Worm (Caenorhabditis elegans) whole organism, early embryonic: ENCODE measurements around the gene C35D10.12.

Experiments used
- F13C5.2 ChIP-seq: sonication (generic microtip); optimal IDR thresholded peaks from 2 replicates; lab custom pipeline; 2017; ENCODE audit warnings: mild to moderate bottlenecking, missing genetic modification characterization, inconsistent platforms, missing compliant biosample characterization
- ama-1 ChIP-seq: fragments of 150-350 bp; optimal IDR thresholded peaks from 2 replicates; lab custom pipeline; 2014
- ceh-36 ChIP-seq: sonication (generic microtip); optimal IDR thresholded peaks from 2 replicates; lab custom pipeline; 2016; ENCODE audit warnings: missing genetic modification characterization, inconsistent platforms, missing compliant biosample characterization
- ets-7 ChIP-seq: sonication (generic microtip); optimal IDR thresholded peaks from 2 replicates; lab custom pipeline; 2016; ENCODE audit warnings: missing genotype, missing genetic modification characterization, missing compliant biosample characterization
- flt-1 ChIP-seq: fragments of 200-800 bp; sonication (Bioruptor generic); IDR thresholded peaks from 2 replicates; pipeline ENCODE4 v1.3.6; 2022; ENCODE audit warnings: missing genetic modification characterization, missing compliant biosample characterization
- hmg-4 ChIP-seq: fragments of 200-800 bp; sonication (Bioruptor generic); optimal IDR thresholded peaks from 2 replicates; lab custom pipeline; 2018; ENCODE audit warnings: mild to moderate bottlenecking, missing genetic modification characterization, missing compliant biosample characterization
- pes-1 ChIP-seq: fragments of 200-800 bp; sonication (Bioruptor generic); IDR thresholded peaks from 2 replicates; pipeline ENCODE4 v1.3.6; 2022; ENCODE audit warnings: missing genetic modification reagents, missing genetic modification characterization, missing compliant biosample characterization
- scrt-1 ChIP-seq: fragments of 200-800 bp; sonication (Bioruptor generic); IDR thresholded peaks from 2 replicates; pipeline ENCODE4 v1.3.6; 2022; ENCODE audit warnings: missing genetic modification characterization, missing compliant biosample characterization
- tbx-11 ChIP-seq: fragments of 200-800 bp; sonication (Bioruptor generic); IDR thresholded peaks from 2 replicates; pipeline ENCODE4 v1.3.6; 2022; ENCODE audit warnings: missing genetic modification characterization, missing compliant biosample characterization
- tbx-37 ChIP-seq: fragments of 200-800 bp; sonication (Bioruptor generic); conservative IDR thresholded peaks from 2 replicates; pipeline ENCODE4 v1.3.6; 2022; ENCODE audit warnings: missing genetic modification reagents, missing genetic modification characterization, missing compliant biosample characterization
- tra-4 ChIP-seq: sonication (generic microtip); optimal IDR thresholded peaks from 2 replicates; lab custom pipeline; 2017; ENCODE audit warnings: missing genetic modification characterization, missing compliant biosample characterization

ce11 chrIII:4910956-4911355, 36.4 kb upstream of the C35D10.12 start, which contains the start of gene F26F4.2:
- no peak for TF ChIP-seq flt-1 (GFP tag; lab: Robert Waterston, UW)
- TF ChIP-seq ama-1 (lab: Kevin White, UChicago) = no peak
- TF ChIP-seq tra-4 (tag; lab: Kevin White, UChicago) = no peak
- no peak for TF ChIP-seq ceh-36 (tag; lab: Kevin White, UChicago)
- no peak for TF ChIP-seq F13C5.2 (tag; lab: Kevin White, UChicago)
- TF ChIP-seq ets-7 (tag; lab: Kevin White, UChicago) = no peak
- no peak for TF ChIP-seq pes-1 (GFP tag; lab: Robert Waterston, UW)
- no peak for TF ChIP-seq tbx-37 (GFP tag; lab: Robert Waterston, UW)
- TF ChIP-seq hmg-4 (GFP tag; lab: Kevin White, UChicago) = no peak
- TF ChIP-seq scrt-1 = no peak
- TF ChIP-seq tbx-11 (GFP tag; lab: Robert Waterston, UW) = no peak
